Fruit fly (Drosophila melanogaster): ENCODE results near the gene Ir21a.

DNA sequence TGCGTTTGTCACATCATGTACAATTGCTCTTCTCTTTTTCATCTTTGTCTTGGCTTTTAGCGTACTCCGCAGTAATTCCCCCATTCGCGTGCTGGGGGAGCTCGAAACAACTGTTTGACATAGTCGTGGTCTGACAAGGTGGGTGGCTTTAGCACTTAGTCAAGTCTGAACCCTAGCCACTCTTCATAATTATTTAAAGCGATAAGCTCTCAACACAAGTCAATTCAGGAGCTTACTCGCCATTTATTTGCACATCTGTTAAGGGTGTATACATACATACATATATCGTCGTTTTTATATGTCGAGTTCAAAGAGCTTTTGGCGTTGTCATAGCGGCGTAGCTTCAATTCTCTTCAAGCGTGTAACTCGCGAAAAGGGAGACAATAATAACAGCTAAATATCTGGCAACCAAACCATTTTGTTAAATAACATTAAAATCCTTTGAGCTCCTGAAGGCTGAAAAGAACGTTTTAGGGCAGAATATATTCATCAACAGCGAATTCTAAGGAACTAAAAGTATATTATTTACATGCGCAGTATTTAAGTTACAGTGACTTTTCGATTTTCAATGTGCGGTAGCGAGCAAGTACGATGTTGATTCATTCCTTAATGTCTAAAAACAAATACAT is 48.9 kb upstream of the Ir21a start:
- TF ChIP-seq psq (optimal IDR thresholded peaks at IDR 0.05) (no peak), pan (optimal IDR thresholded peaks at IDR 0.05) (no peak), CG8478 (optimal IDR thresholded peaks at IDR 0.05) (no peak)

All from whole organism.